Worm (Caenorhabditis elegans): ENCODE data around the gene gly-4.

The gly-4 gene

ce11 chrV:19905988-19906387 lies 10.8 kb upstream of the gly-4 start:
- no peak for TF ChIP-seq mxl-1 (tag; optimal IDR thresholded peaks at IDR 0.05)

DNA sequence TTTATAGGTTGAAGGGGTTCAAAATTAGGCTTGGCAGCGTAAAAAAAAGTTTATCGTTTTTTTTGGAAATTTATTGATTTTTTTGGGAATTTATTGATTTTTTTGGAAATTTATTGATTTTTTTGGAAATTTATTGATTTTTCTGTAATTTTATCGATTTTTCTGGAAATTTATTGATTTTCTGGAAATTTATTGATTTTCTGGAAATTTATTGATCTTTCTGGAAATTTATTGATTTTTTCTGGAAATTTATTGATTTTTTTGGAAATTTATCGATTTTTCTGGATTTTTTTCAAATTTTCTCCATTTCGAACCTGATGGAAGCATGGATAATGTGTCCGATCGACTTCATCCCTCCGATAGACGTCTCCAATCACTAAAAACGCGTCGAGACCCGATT lies 9.6 kb upstream of the gly-4 start:
- TF ChIP-seq sea-2 (GFP tag; IDR thresholded peaks at IDR 0.05) (no peak), B0035.1 (tag; optimal IDR thresholded peaks at IDR 0.05) (no peak), F22D6.2 (tag; optimal IDR thresholded peaks at IDR 0.05) (no peak), zfh-2 (GFP tag; conservative IDR thresholded peaks at IDR 0.05) (no peak), snpc-3.4 (tag; optimal IDR thresholded peaks at IDR 0.05) (no peak), bed-1 (GFP tag; IDR thresholded peaks at IDR 0.05) (no peak), ztf-3 (GFP tag; optimal IDR thresholded peaks at IDR 0.05) (no peak), unc-62 (GFP tag; optimal IDR thresholded peaks at IDR 0.05) (no peak), mel-28 (tag; optimal IDR thresholded peaks at IDR 0.05; ENCODE audit: borderline replicate concordance) (no peak), ama-1 (optimal IDR thresholded peaks at IDR 0.05) (no peak), ama-1 (GFP tag; optimal IDR thresholded peaks at IDR 0.05) (no peak), nfya-1 (tag; optimal IDR thresholded peaks at IDR 0.05; ENCODE audit: borderline replicate concordance, insufficient read depth) (no peak), mxl-1 (tag; optimal IDR thresholded peaks at IDR 0.05) (no peak), madf-10 (tag; optimal IDR thresholded peaks at IDR 0.05) (no peak), F39B2.1 (GFP tag; IDR thresholded peaks at IDR 0.05) (no peak), ztf-28 (GFP tag; IDR thresholded peaks at IDR 0.05) (no peak), D2030.7 (GFP tag; IDR thresholded peaks at IDR 0.05) (no peak), B0019.2 (GFP tag; conservative IDR thresholded peaks at IDR 0.05) (no peak)

DNA sequence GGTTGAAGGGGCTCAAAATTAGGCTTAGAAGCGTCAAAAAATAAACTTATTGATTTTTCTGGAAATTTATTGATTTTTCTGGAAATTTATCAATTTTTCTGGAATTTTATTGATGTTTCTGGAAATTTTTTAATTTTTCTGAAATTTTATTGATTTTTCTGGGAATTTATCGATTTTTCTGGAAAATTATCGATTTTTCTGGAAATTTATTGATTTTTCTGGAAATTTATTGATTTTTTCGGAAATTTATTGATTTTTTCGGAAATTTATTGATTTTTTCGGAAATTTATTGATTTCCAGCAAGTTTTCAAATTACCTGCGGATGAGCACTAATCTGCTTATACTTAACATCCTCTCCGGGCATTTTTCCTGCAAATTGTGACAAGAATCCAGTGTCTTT lies 6.7 kb upstream of the gly-4 start:
- TF ChIP-seq dpl-1 (GFP tag; optimal IDR thresholded peaks at IDR 0.05) (no peak), snpc-1.3 (tag; optimal IDR thresholded peaks at IDR 0.05; ENCODE audit: insufficient read depth) (no peak), gei-17 (GFP tag; optimal IDR thresholded peaks at IDR 0.05) (no peak), aptf-3 (GFP tag; IDR thresholded peaks at IDR 0.05) (no peak), pha-4 (tag; optimal IDR thresholded peaks at IDR 0.05) (no peak), ztf-26 (tag; optimal IDR thresholded peaks at IDR 0.05) (no peak), pbrm-1 (GFP tag; IDR thresholded peaks at IDR 0.05) (no peak), F57A8.1 (GFP tag; optimal IDR thresholded peaks at IDR 0.05) (no peak), ceh-100 (GFP tag; IDR thresholded peaks at IDR 0.05) (no peak), aptf-2 (GFP tag; conservative IDR thresholded peaks at IDR 0.05) (no peak)

- TF ChIP-seq dox-1 (GFP tag; IDR thresholded peaks at IDR 0.05) (no peak), T07F8.4 (tag; optimal IDR thresholded peaks at IDR 0.05) (no peak), attf-6 (GFP tag; IDR thresholded peaks at IDR 0.05) (no peak), F39B2.1 (GFP tag; IDR thresholded peaks at IDR 0.05) (no peak), chd-7 (tag; optimal IDR thresholded peaks at IDR 0.05) (no peak), ceh-100 (GFP tag; IDR thresholded peaks at IDR 0.05) (no peak), nhr-80 (tag; optimal IDR thresholded peaks at IDR 0.05) (no peak), ceh-40 (GFP tag; IDR thresholded peaks at IDR 0.05) (no peak), somi-1 (GFP tag; optimal IDR thresholded peaks at IDR 0.05) (no peak), egl-18 (GFP tag; IDR thresholded peaks at IDR 0.05) (no peak), aptf-2 (GFP tag; conservative IDR thresholded peaks at IDR 0.05) (no peak), bed-2 (GFP tag; IDR thresholded peaks at IDR 0.05) (no peak)
These were observed 4.0 kb upstream of the gly-4 start, which contains the start of gene Y116F11B.14 for ce11 chrV:19899167-19899566. Gene Y116F11B.14 (plus strand): TSS chrV:19899467.
